Worm (Caenorhabditis elegans): Measurements from ENCODE around the gene W08G11.1.
"Not testable (repeated sequence)": the region's sequence is repeated elsewhere in the genome, so short reads cannot be mapped to it uniquely, and the experiment has no call there.

Gene W08G11.1

ce11 chrV:16370039-16370438 is 23.2 kb downstream of the W08G11.1 start:
- TF ChIP-seq him-1 (tag; optimal IDR thresholded peaks at IDR 0.05) (peak; percentile 52), W03F9.2 (tag; optimal IDR thresholded peaks at IDR 0.05) (peak; percentile 9), dao-5 (tag; optimal IDR thresholded peaks at IDR 0.05) (peak; percentile 71)

- no peak for TF ChIP-seq him-1 (tag; optimal IDR thresholded peaks at IDR 0.05)
- TF ChIP-seq dao-5 (tag; optimal IDR thresholded peaks at IDR 0.05) = no peak
- no peak for TF ChIP-seq W03F9.2 (tag; optimal IDR thresholded peaks at IDR 0.05)
These were observed 27.8 kb downstream of the W08G11.1 start, which contains the start of gene srv-34 for ce11 chrV:16374676-16375075. TSS of gene srv-34 (minus strand) at chrV:16374776.

- TF ChIP-seq dao-5 (tag; optimal IDR thresholded peaks at IDR 0.05) (no peak), W03F9.2 (tag; optimal IDR thresholded peaks at IDR 0.05) (no peak), him-1 (tag; optimal IDR thresholded peaks at IDR 0.05) (no peak)
These were observed 29.6 kb downstream of the W08G11.1 start for ce11 chrV:16376430-16376948.

- TF ChIP-seq W03F9.2 (tag; optimal IDR thresholded peaks at IDR 0.05) (no peak), dao-5 (tag; optimal IDR thresholded peaks at IDR 0.05) (no peak), him-1 (tag; optimal IDR thresholded peaks at IDR 0.05) (no peak)
These were observed 30.3 kb downstream of the W08G11.1 start for ce11 chrV:16377188-16377587.

- TF ChIP-seq dao-5 (tag; optimal IDR thresholded peaks at IDR 0.05) (no peak), W03F9.2 (tag; optimal IDR thresholded peaks at IDR 0.05) (no peak)
These were observed 31.0 kb downstream of the W08G11.1 start, which contains the start of gene F13A7.1 for ce11 chrV:16377849-16378248. TSS of gene F13A7.1 (minus strand) at chrV:16377949.

ce11 chrV:16382949-16383348 is 36.1 kb downstream of the W08G11.1 start:
- TF ChIP-seq dao-5 (tag; optimal IDR thresholded peaks at IDR 0.05) = no peak
- no peak for TF ChIP-seq W03F9.2 (tag; optimal IDR thresholded peaks at IDR 0.05)
- TF ChIP-seq him-1 (tag; optimal IDR thresholded peaks at IDR 0.05) = no peak

ce11 chrV:16383729-16384128 is 36.9 kb downstream of the W08G11.1 start, which contains the start of gene F13A7.7:
TSS of gene F13A7.7 (minus strand) at chrV:16383829.
- not testable (repeated sequence) for TF ChIP-seq dao-5, W03F9.2, him-1 (tag; optimal IDR thresholded peaks at IDR 0.05)

ce11 chrV:16388268-16388667 is 41.4 kb downstream of the W08G11.1 start, which contains the start of gene sri-65:
TSS of gene sri-65 (minus strand) at chrV:16388368.
- TF ChIP-seq dao-5 (tag; optimal IDR thresholded peaks at IDR 0.05) (no peak), him-1 (tag; optimal IDR thresholded peaks at IDR 0.05) (no peak), W03F9.2 (tag; optimal IDR thresholded peaks at IDR 0.05) (no peak)

- TF ChIP-seq dao-5 (tag; optimal IDR thresholded peaks at IDR 0.05) (no peak), W03F9.2 (tag; optimal IDR thresholded peaks at IDR 0.05) (no peak), him-1 (tag; optimal IDR thresholded peaks at IDR 0.05) (no peak)
These were observed 43.8 kb downstream of the W08G11.1 start, which contains the start of gene gst-44 for ce11 chrV:16390655-16391054. TSS of gene gst-44 (plus strand) at chrV:16390891.

ce11 chrV:16393728-16394127 is 46.9 kb downstream of the W08G11.1 start, which contains the start of gene srd-63:
TSS of gene srd-63 (minus strand) at chrV:16393828.
- TF ChIP-seq dao-5 (tag; optimal IDR thresholded peaks at IDR 0.05) (no peak), W03F9.2 (tag; optimal IDR thresholded peaks at IDR 0.05) (no peak), him-1 (tag; optimal IDR thresholded peaks at IDR 0.05) (no peak)

- TF ChIP-seq him-1 (tag; optimal IDR thresholded peaks at IDR 0.05) (no peak), W03F9.2 (tag; optimal IDR thresholded peaks at IDR 0.05) (no peak), dao-5 (tag; optimal IDR thresholded peaks at IDR 0.05) (no peak)
These were observed 48.3 kb downstream of the W08G11.1 start, which contains the start of gene F13A7.11 for ce11 chrV:16395131-16395530. TSS of gene F13A7.11 (minus strand) at chrV:16395304.

ce11 chrV:16395739-16396138 is 48.9 kb downstream of the W08G11.1 start, which contains the start of gene F13A7.12:
TSS of gene F13A7.12 (plus strand) at chrV:16396039.
- TF ChIP-seq dao-5 (tag; optimal IDR thresholded peaks at IDR 0.05) = no peak
- no peak for TF ChIP-seq him-1 (tag; optimal IDR thresholded peaks at IDR 0.05)
- TF ChIP-seq W03F9.2 (tag; optimal IDR thresholded peaks at IDR 0.05) = no peak

ce11 chrV:16399388-16399787 is 52.5 kb downstream of the W08G11.1 start, which contains the start of gene sre-36:
TSS of gene sre-36 (plus strand) at chrV:16399688.
- TF ChIP-seq him-1 (tag; optimal IDR thresholded peaks at IDR 0.05) = no peak
- no peak for TF ChIP-seq dao-5 (tag; optimal IDR thresholded peaks at IDR 0.05)
- no peak for TF ChIP-seq W03F9.2 (tag; optimal IDR thresholded peaks at IDR 0.05)

Data from whole organism, L4/young adult.